Fruit fly (Drosophila melanogaster): Measurements from ENCODE around the gene Mst27D.

Mst27D gene

DNA sequence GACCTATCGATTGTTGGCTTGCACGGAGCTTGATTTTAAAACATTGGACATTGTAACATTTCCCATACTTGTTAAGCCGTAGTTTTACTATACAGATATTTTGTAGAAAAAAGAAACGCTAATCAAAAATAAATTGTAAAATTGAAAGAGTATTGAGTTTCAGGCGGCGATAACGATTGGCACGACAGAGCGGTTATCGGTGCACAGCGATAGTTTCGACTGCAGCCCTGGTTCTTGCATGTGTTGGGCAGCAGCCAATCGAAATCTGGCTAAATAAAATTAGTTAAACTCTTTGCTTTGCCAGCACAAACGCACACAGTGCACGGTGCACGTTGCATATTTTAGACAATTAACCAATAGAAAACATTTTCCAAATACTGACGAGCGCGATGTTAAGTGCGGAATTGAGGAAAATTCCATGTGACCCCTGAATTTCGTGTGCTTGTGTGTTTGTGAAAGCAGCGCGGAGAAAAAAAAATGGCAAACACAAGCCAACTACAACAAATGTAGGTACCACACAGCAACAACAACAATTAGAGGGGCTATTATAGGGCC, 22.8 kb downstream of the Mst27D start, which contains the start of gene milt (continued):
- TF ChIP-seq CG2120 (GFP tag; optimal IDR thresholded peaks at IDR 0.05), result peak; percentile 35
- no peak for TF ChIP-seq CG8944 (GFP tag; optimal IDR thresholded peaks at IDR 0.05)
- TF ChIP-seq CG12219 (GFP tag; optimal IDR thresholded peaks at IDR 0.05), result no peak
- no peak for TF ChIP-seq CG7271 (tag; optimal IDR thresholded peaks at IDR 0.05)
- no peak for TF ChIP-seq Ada2b (GFP tag; IDR thresholded peaks at IDR 0.05)
- no peak for TF ChIP-seq Hr39 (optimal IDR thresholded peaks at IDR 0.05)
- no peak for TF ChIP-seq HLHmδ (GFP tag; optimal IDR thresholded peaks at IDR 0.05)
- no peak for TF ChIP-seq CG10654 (GFP tag; optimal IDR thresholded peaks at IDR 0.05)
- no peak for TF ChIP-seq btn (GFP tag; optimal IDR thresholded peaks at IDR 0.05)
- TF ChIP-seq pros (GFP tag; optimal IDR thresholded peaks at IDR 0.05), result no peak
- TF ChIP-seq CG15269 (tag; optimal IDR thresholded peaks at IDR 0.05), result no peak
- no peak for TF ChIP-seq fd64A (GFP tag; optimal IDR thresholded peaks at IDR 0.05)
- peak; percentile 66 for TF ChIP-seq CG10267 (tag; optimal IDR thresholded peaks at IDR 0.05)
- no peak for TF ChIP-seq lbe (GFP tag; optimal IDR thresholded peaks at IDR 0.05)
- TF ChIP-seq tx (GFP tag; optimal IDR thresholded peaks at IDR 0.05), result no peak
- TF ChIP-seq Lim3 (GFP tag; IDR thresholded peaks at IDR 0.05), result no peak
- TF ChIP-seq CG42726 (GFP tag; IDR thresholded peaks at IDR 0.05; ENCODE audit: partially characterized antibody), result peak; percentile 86
- TF ChIP-seq CG15073 (GFP tag; optimal IDR thresholded peaks at IDR 0.05), result no peak
- peak; percentile 88 for TF ChIP-seq mld (GFP tag; IDR thresholded peaks at IDR 0.05; ENCODE audit: partially characterized antibody)
- TF ChIP-seq Bteb2 (GFP tag; optimal IDR thresholded peaks at IDR 0.05), result no peak
- TF ChIP-seq CG8089 (GFP tag; optimal IDR thresholded peaks at IDR 0.05), result no peak
- no peak for TF ChIP-seq Sox102F (GFP tag; optimal IDR thresholded peaks at IDR 0.05)
- TF ChIP-seq dati (GFP tag; IDR thresholded peaks at IDR 0.05), result no peak
- TF ChIP-seq Ets97D (GFP tag; optimal IDR thresholded peaks at IDR 0.05), result peak; percentile 52
- TF ChIP-seq caup (GFP tag; optimal IDR thresholded peaks at IDR 0.05; ENCODE audit: severe bottlenecking), result no peak
- TF ChIP-seq B-H2 (GFP tag; optimal IDR thresholded peaks at IDR 0.05), result no peak
- TF ChIP-seq sisA (GFP tag; IDR thresholded peaks at IDR 0.05), result no peak
- TF ChIP-seq gro (GFP tag; optimal IDR thresholded peaks at IDR 0.05), result peak; percentile 15
- TF ChIP-seq grn (GFP tag; optimal IDR thresholded peaks at IDR 0.05), result no peak
- no peak for TF ChIP-seq B-H1 (GFP tag; IDR thresholded peaks at IDR 0.05)
- TF ChIP-seq scrt (GFP tag; optimal IDR thresholded peaks at IDR 0.05), result no peak
- no peak for TF ChIP-seq CG15011 (GFP tag; optimal IDR thresholded peaks at IDR 0.05)
- TF ChIP-seq CG3995 (GFP tag; optimal IDR thresholded peaks at IDR 0.05), result no peak
- TF ChIP-seq toy (GFP tag; IDR thresholded peaks at IDR 0.05), result no peak
- TF ChIP-seq Ptx1 (GFP tag; IDR thresholded peaks at IDR 0.05), result no peak
- peak; percentile 73 for TF ChIP-seq D19A (tag; optimal IDR thresholded peaks at IDR 0.05)
- no peak for TF ChIP-seq CG17802 (tag; optimal IDR thresholded peaks at IDR 0.05)
- TF ChIP-seq bcd (GFP tag; optimal IDR thresholded peaks at IDR 0.05), result no peak
- no peak for TF ChIP-seq run (tag; optimal IDR thresholded peaks at IDR 0.05)
- no peak for TF ChIP-seq CG17385 (GFP tag; optimal IDR thresholded peaks at IDR 0.05)
- no peak for TF ChIP-seq tio (GFP tag; optimal IDR thresholded peaks at IDR 0.05)
- TF ChIP-seq pnt (GFP tag; optimal IDR thresholded peaks at IDR 0.05), result no peak
- no peak for TF ChIP-seq pan (optimal IDR thresholded peaks at IDR 0.05)
- no peak for TF ChIP-seq pan (GFP tag; optimal IDR thresholded peaks at IDR 0.05 in 1 of 2, IDR thresholded peaks at IDR 0.05 in 1 of 2)
- no peak for TF ChIP-seq ranshi (GFP tag; IDR thresholded peaks at IDR 0.05)
- TF ChIP-seq CG17186 (GFP tag; optimal IDR thresholded peaks at IDR 0.05), result peak; percentile 78
- no peak for TF ChIP-seq CG18011 (GFP tag; optimal IDR thresholded peaks at IDR 0.05)
- TF ChIP-seq Camta (GFP tag; optimal IDR thresholded peaks at IDR 0.05), result no peak
- TF ChIP-seq Mes4 (GFP tag; optimal IDR thresholded peaks at IDR 0.05), result no peak
- TF ChIP-seq CG11398 (GFP tag; optimal IDR thresholded peaks at IDR 0.05), result no peak
- TF ChIP-seq ems (GFP tag; optimal IDR thresholded peaks at IDR 0.05), result peak; percentile 53
- TF ChIP-seq CG8924 (tag; optimal IDR thresholded peaks at IDR 0.05), result peak; percentile 79

Measured in whole organism, embryonic.